Worm (Caenorhabditis elegans): ENCODE measurements around the gene srab-26.

- TF ChIP-seq ceh-9 (tag; optimal IDR thresholded peaks at IDR 0.05) (no peak), fkh-10 (GFP tag; optimal IDR thresholded peaks at IDR 0.05) (no peak), hlh-30 (tag; optimal IDR thresholded peaks at IDR 0.05; ENCODE audit: insufficient read depth) (no peak), pqm-1 (tag; optimal IDR thresholded peaks at IDR 0.05) (no peak), zip-5 (tag; optimal IDR thresholded peaks at IDR 0.05) (no peak), ama-1 (optimal IDR thresholded peaks at IDR 0.05) (no peak), odd-2 (tag; optimal IDR thresholded peaks at IDR 0.05) (no peak), elt-2 (tag; optimal IDR thresholded peaks at IDR 0.05) (no peak), ets-4 (tag; optimal IDR thresholded peaks at IDR 0.05) (no peak), pha-4 (tag; optimal IDR thresholded peaks at IDR 0.05) (no peak), ttx-3 (tag; optimal IDR thresholded peaks at IDR 0.05) (no peak), lin-11 (tag; optimal IDR thresholded peaks at IDR 0.05) (no peak), tbx-7 (tag; optimal IDR thresholded peaks at IDR 0.05) (no peak), ceh-24 (tag; optimal IDR thresholded peaks at IDR 0.05) (no peak)
These were observed at the start of gene srab-26 for ce11 chrV:9879404-9879803.

All from whole organism, late embryonic.